Fruit fly (Drosophila melanogaster): ENCODE data around the gene kmr.

kmr gene

DNA sequence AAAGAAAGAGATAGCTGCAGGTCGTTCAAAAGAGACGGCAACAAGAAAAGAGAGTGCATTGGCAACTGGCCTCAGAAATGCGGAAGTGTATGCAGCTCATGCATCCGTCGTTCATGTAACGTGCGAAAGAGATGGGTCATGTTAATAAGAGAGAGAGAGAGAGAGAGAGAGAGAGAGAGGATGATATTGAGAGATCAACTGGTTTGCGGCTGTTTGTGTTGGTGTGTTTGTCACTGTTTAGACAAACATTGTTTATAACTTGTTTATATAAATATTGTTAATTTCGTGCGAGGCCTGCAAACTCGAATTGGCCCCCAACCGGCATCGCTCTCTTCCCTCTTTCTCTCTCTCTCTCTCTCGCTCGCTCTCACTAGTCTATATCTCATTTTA, 79.7 kb downstream of the kmr start (continued):
- TF ChIP-seq cas (GFP tag; IDR thresholded peaks at IDR 0.05) (no peak), chinmo (GFP tag; IDR thresholded peaks at IDR 0.05; ENCODE audit: partially characterized antibody) (peak; percentile 87; the same call in 2 of the 4 replicates), nerfin-2 (GFP tag; IDR thresholded peaks at IDR 0.05; ENCODE audit: partially characterized antibody) (no peak), fru (optimal IDR thresholded peaks at IDR 0.05) (no peak), bsh (GFP tag; optimal IDR thresholded peaks at IDR 0.05) (peak in 1 of 2 experiments; percentile 14), cad (GFP tag; optimal IDR thresholded peaks at IDR 0.05) (peak; percentile 5), CG12236 (GFP tag; optimal IDR thresholded peaks at IDR 0.05) (no peak), Neu2 (GFP tag; optimal IDR thresholded peaks at IDR 0.05; ENCODE audit: borderline replicate concordance) (no peak), Awh (GFP tag; IDR thresholded peaks at IDR 0.05) (no peak), crc (GFP tag; optimal IDR thresholded peaks at IDR 0.05) (no peak), br (optimal IDR thresholded peaks at IDR 0.05) (no peak), Dfd (GFP tag; optimal IDR thresholded peaks at IDR 0.05) (no peak), Jarid2 (GFP tag; optimal IDR thresholded peaks at IDR 0.05) (no peak), Xrp1 (GFP tag; IDR thresholded peaks at IDR 0.05) (0 out of 2 replicates have a peak, but pooled peaks have one; percentile 35), eyg (GFP tag; optimal IDR thresholded peaks at IDR 0.05) (no peak), NK7.1 (GFP tag; optimal IDR thresholded peaks at IDR 0.05) (no peak), ranshi (GFP tag; IDR thresholded peaks at IDR 0.05) (no peak), sens (GFP tag) (peak; percentile 75), CG8290 (GFP tag; optimal IDR thresholded peaks at IDR 0.05) (no peak), CG8290 (tag; optimal IDR thresholded peaks at IDR 0.05) (peak in 1 of 2 experiments; percentile 70), CG7963 (GFP tag; IDR thresholded peaks at IDR 0.05; ENCODE audit: partially characterized antibody) (no peak), CG34422 (GFP tag; IDR thresholded peaks at IDR 0.05) (no peak), emc (GFP tag; optimal IDR thresholded peaks at IDR 0.05) (no peak), Oaz (GFP tag; IDR thresholded peaks at IDR 0.05) (no peak), CG2712 (tag; optimal IDR thresholded peaks at IDR 0.05) (no peak), slou (GFP tag; optimal IDR thresholded peaks at IDR 0.05) (no peak), oc (tag; optimal IDR thresholded peaks at IDR 0.05) (peak; percentile 32), Dref (GFP tag; IDR thresholded peaks at IDR 0.05) (no peak), croc (GFP tag; conservative IDR thresholded peaks at IDR 0.05) (no peak), CG13424 (tag; optimal IDR thresholded peaks at IDR 0.05) (no peak), Hey (tag; optimal IDR thresholded peaks at IDR 0.05) (no peak), CG2875 (GFP tag; optimal IDR thresholded peaks at IDR 0.05) (peak; percentile 6), Eip74EF (GFP tag; optimal IDR thresholded peaks at IDR 0.05) (peak; percentile 23 to 99), CG11085 (GFP tag; IDR thresholded peaks at IDR 0.05) (no peak), caup (GFP tag; optimal IDR thresholded peaks at IDR 0.05; ENCODE audit: severe bottlenecking) (no peak), Aef1 (GFP tag; IDR thresholded peaks at IDR 0.05) (no peak), kni (GFP tag; optimal IDR thresholded peaks at IDR 0.05) (peak; percentile 78), CG15601 (tag; optimal IDR thresholded peaks at IDR 0.05) (no peak), bbx (GFP tag; IDR thresholded peaks at IDR 0.05; ENCODE audit: partially characterized antibody) (no peak), CG1792 (GFP tag; optimal IDR thresholded peaks at IDR 0.05) (no peak), zen2 (GFP tag; IDR thresholded peaks at IDR 0.05; ENCODE audit: partially characterized antibody) (no peak), CG17359 (tag; optimal IDR thresholded peaks at IDR 0.05) (no peak), C15 (GFP tag; IDR thresholded peaks at IDR 0.05) (no peak), Hr51 (GFP tag; optimal IDR thresholded peaks at IDR 0.05) (no peak), luna (GFP tag; optimal IDR thresholded peaks at IDR 0.05) (no peak), exex (tag; optimal IDR thresholded peaks at IDR 0.05) (no peak), trh (GFP tag; optimal IDR thresholded peaks at IDR 0.05) (no peak), CG33213 (GFP tag; optimal IDR thresholded peaks at IDR 0.05) (no peak), da (GFP tag; optimal IDR thresholded peaks at IDR 0.05) (no peak), CG14710 (tag; optimal IDR thresholded peaks at IDR 0.05) (peak; percentile 1), Hr78 (GFP tag; optimal IDR thresholded peaks at IDR 0.05) (no peak), CG30020 (tag; optimal IDR thresholded peaks at IDR 0.05) (no peak)
